Fruit fly (Drosophila melanogaster) whole organism: Measurements from ENCODE around the gene CG7550.

Experiments
- CG8478 ChIP-seq: fragments of >200 bp; optimal IDR thresholded peaks from 2 replicates; lab custom pipeline; 2018; ENCODE audit warnings: inconsistent platforms
- psq ChIP-seq: fragments of >200 bp; optimal IDR thresholded peaks from 2 replicates; lab custom pipeline; 2017
- usp ChIP-seq: fragments of >200 bp; optimal IDR thresholded peaks from 2 replicates; lab custom pipeline; 2017; ENCODE audit warnings: missing biosample characterization, missing genetic modification characterization, mixed read lengths

- TF ChIP-seq psq (lab: Kevin White, UChicago) (no peak), CG8478 (lab: Kevin White, UChicago) (no peak), usp (GFP tag; lab: Kevin White, UChicago) (no peak)
These were observed 16.1 kb downstream of the CG7550 start for dm6 chr3L:8108201-8108600.
